Fruit fly (Drosophila melanogaster) whole organism, embryonic: ENCODE data around the gene miple2.
A peak's percentile ranks its signal among the peaks of the same experiment; 100 is the strongest.

Source experiments
- Antp ChIP-seq: fragments of 200-800 bp; sonication (Bioruptor generic); optimal IDR thresholded peaks from 3 replicates; lab custom pipeline; 2016; ENCODE audit warnings: missing biosample characterization, missing genetic modification characterization
- C15 ChIP-seq: fragments of 200-800 bp; sonication (Bioruptor generic); IDR thresholded peaks from 3 replicates; pipeline ENCODE4 v1.3.6; 2022; ENCODE audit warnings: missing biosample characterization, missing genetic modification characterization
- CG10147 ChIP-seq: fragments of 200-800 bp; sonication (Bioruptor generic); optimal IDR thresholded peaks from 2 replicates; lab custom pipeline; 2019; ENCODE audit warnings: missing biosample characterization, mild to moderate bottlenecking, missing genetic modification characterization, moderate library complexity
- CG10267 ChIP-seq: fragments of 200-800 bp; sonication (Bioruptor generic); optimal IDR thresholded peaks from 2 replicates; lab custom pipeline; 2018; ENCODE audit warnings: missing biosample characterization, mild to moderate bottlenecking, missing genetic modification characterization, moderate library complexity
- CG11247 ChIP-seq: fragments of 200-800 bp; sonication (Bioruptor generic); IDR thresholded peaks from 2 replicates; pipeline ENCODE4 v1.3.6; 2022; ENCODE audit warnings: missing biosample characterization, missing genetic modification characterization
- CG11560 ChIP-seq: fragments of 200-800 bp; sonication (Bioruptor generic); IDR thresholded peaks from 3 replicates; pipeline ENCODE4 v1.3.6; 2022; ENCODE audit warnings: missing biosample characterization, missing genetic modification characterization
- CG13894 ChIP-seq: fragments of 200-800 bp; sonication (Bioruptor generic); optimal IDR thresholded peaks from 3 replicates; lab custom pipeline; 2018; ENCODE audit warnings: missing biosample characterization, mild to moderate bottlenecking, missing genetic modification characterization, moderate library complexity
- CG17186 ChIP-seq: fragments of 200-800 bp; sonication (Bioruptor generic); optimal IDR thresholded peaks from 3 replicates; lab custom pipeline; 2017; ENCODE audit warnings: missing biosample characterization, missing genetic modification reagents, missing genetic modification characterization
- CG17802 ChIP-seq: fragments of 200-800 bp; sonication (Bioruptor generic); optimal IDR thresholded peaks from 2 replicates; lab custom pipeline; 2018; ENCODE audit warnings: missing biosample characterization, mild to moderate bottlenecking, missing genetic modification characterization, moderate library complexity
- CG18011 ChIP-seq: fragments of 200-800 bp; sonication (Bioruptor generic); optimal IDR thresholded peaks from 2 replicates; lab custom pipeline; 2017; ENCODE audit warnings: missing biosample characterization, missing genetic modification characterization, mild to moderate bottlenecking, moderate library complexity, missing genotype
- CG18476 ChIP-seq: fragments of 200-800 bp; sonication (Bioruptor generic); optimal IDR thresholded peaks from 2 replicates; lab custom pipeline; 2016; ENCODE audit warnings: missing biosample characterization, mild to moderate bottlenecking, missing genetic modification characterization
- CG2129 ChIP-seq: fragments of 200-800 bp; sonication (Bioruptor generic); IDR thresholded peaks from 2 replicates; pipeline ENCODE4 v1.3.6; 2022; ENCODE audit warnings: missing biosample characterization, missing genetic modification characterization; ENCODE audit not compliant: partially characterized antibody
- CG31441 ChIP-seq: fragments of 200-800 bp; sonication (Bioruptor generic); IDR thresholded peaks from 2 replicates; pipeline ENCODE4 v1.3.6; 2022; ENCODE audit warnings: missing biosample characterization, missing genetic modification characterization
- CG3407 ChIP-seq: fragments of 200-800 bp; sonication (Bioruptor generic); optimal IDR thresholded peaks from 2 replicates; lab custom pipeline; 2018; ENCODE audit warnings: missing biosample characterization, mild to moderate bottlenecking, missing genetic modification characterization
- CG34376 ChIP-seq: fragments of 200-800 bp; sonication (Bioruptor generic); optimal IDR thresholded peaks from 2 replicates; lab custom pipeline; 2018; ENCODE audit warnings: missing biosample characterization, mild to moderate bottlenecking, missing genetic modification characterization
- CG4328 ChIP-seq: fragments of 200-800 bp; sonication (Bioruptor generic); optimal IDR thresholded peaks from 3 replicates; lab custom pipeline; 2017; ENCODE audit warnings: missing biosample characterization, missing genetic modification reagents, missing genetic modification characterization
- CG6654 ChIP-seq: fragments of 200-800 bp; sonication (Bioruptor generic); optimal IDR thresholded peaks from 2 replicates; lab custom pipeline; 2017; ENCODE audit warnings: missing biosample characterization, mild to moderate bottlenecking, missing genetic modification characterization
- CG7745 ChIP-seq: fragments of 200-800 bp; sonication (Bioruptor generic); optimal IDR thresholded peaks from 2 replicates; lab custom pipeline; 2018; ENCODE audit warnings: missing biosample characterization, mild to moderate bottlenecking, missing genetic modification characterization, moderate library complexity
- D ChIP-seq, 2 experiments: fragments of 200-800 bp in 1 of 2; fragments of >200 bp in 1 of 2; sonication (Bioruptor generic) in 1 of 2; optimal IDR thresholded peaks; 2 replicates in 1 of 2; 3 replicates in 1 of 2; lab custom pipeline; 2017; ENCODE audit warnings: mild to moderate bottlenecking in 1 of 2, missing biosample characterization in 1 of 2, missing genetic modification characterization in 1 of 2, missing genetic modification reagents in 1 of 2
- Eip74EF ChIP-seq, 2 experiments: fragments of 200-800 bp in 1 of 2; fragments of >200 bp in 1 of 2; sonication (Bioruptor generic) in 1 of 2; optimal IDR thresholded peaks; 2 replicates each; lab custom pipeline; 2017 to 2019; ENCODE audit warnings: missing biosample characterization in 2 of 2, missing genetic modification characterization in 2 of 2, mild to moderate bottlenecking in 1 of 2, moderate library complexity in 1 of 2
- Neu2 ChIP-seq: fragments of 200-800 bp; sonication (Bioruptor generic); optimal IDR thresholded peaks from 3 replicates; lab custom pipeline; 2016; ENCODE audit warnings: missing biosample characterization, missing genetic modification characterization, borderline replicate concordance
- Nf-YB ChIP-seq: fragments of 200-800 bp; sonication (Bioruptor generic); optimal IDR thresholded peaks from 3 replicates; lab custom pipeline; 2019; ENCODE audit warnings: missing biosample characterization, mild to moderate bottlenecking, missing genetic modification characterization, moderate library complexity
- NfI ChIP-seq: fragments of 200-800 bp; sonication (Bioruptor generic); optimal IDR thresholded peaks from 3 replicates; lab custom pipeline; 2018; ENCODE audit warnings: missing biosample characterization, mild to moderate bottlenecking, missing genetic modification characterization, moderate library complexity
- Rfx ChIP-seq: fragments of 200-800 bp; sonication (Bioruptor generic); IDR thresholded peaks from 2 replicates; pipeline ENCODE4 v1.3.6; 2022; ENCODE audit warnings: missing biosample characterization, missing genetic modification characterization
- abd-A ChIP-seq: fragments of 200-800 bp; sonication (Bioruptor generic); optimal IDR thresholded peaks from 3 replicates; lab custom pipeline; 2019; ENCODE audit warnings: missing biosample characterization, mild to moderate bottlenecking, missing genetic modification characterization, moderate library complexity
- ara ChIP-seq: fragments of 200-800 bp; sonication (Bioruptor generic); IDR thresholded peaks from 2 replicates; pipeline ENCODE4 v1.3.6; 2022; ENCODE audit warnings: missing biosample characterization, missing genetic modification characterization
- chinmo ChIP-seq: fragments of 200-800 bp; sonication (Bioruptor generic); IDR thresholded peaks from 4 replicates; pipeline ENCODE4 v1.3.6; 2022; ENCODE audit warnings: missing biosample characterization, missing genetic modification characterization; ENCODE audit not compliant: partially characterized antibody
- crc ChIP-seq: fragments of 200-800 bp; sonication (Bioruptor generic); optimal IDR thresholded peaks from 2 replicates; lab custom pipeline; 2016; ENCODE audit warnings: missing biosample characterization, missing genetic modification characterization
- en ChIP-seq: fragments of 200-800 bp; sonication (Bioruptor generic); optimal IDR thresholded peaks from 2 replicates; lab custom pipeline; 2016; ENCODE audit warnings: missing biosample characterization, missing genetic modification characterization
- fu2 ChIP-seq: fragments of 200-800 bp; sonication (Bioruptor generic); optimal IDR thresholded peaks from 2 replicates; lab custom pipeline; 2016; ENCODE audit warnings: missing biosample characterization, missing genetic modification characterization
- gce ChIP-seq: fragments of 200-800 bp; sonication (Bioruptor generic); IDR thresholded peaks from 3 replicates; pipeline ENCODE4 v1.3.6; 2022; ENCODE audit warnings: missing biosample characterization, missing genetic modification characterization
- grn ChIP-seq: fragments of 200-800 bp; sonication (Bioruptor generic); optimal IDR thresholded peaks from 3 replicates; lab custom pipeline; 2017; ENCODE audit warnings: missing biosample characterization, missing genetic modification characterization
- gsb-n ChIP-seq: fragments of 200-800 bp; sonication (Bioruptor generic); optimal IDR thresholded peaks from 3 replicates; lab custom pipeline; 2018; ENCODE audit warnings: missing biosample characterization, mild to moderate bottlenecking, missing genetic modification characterization
- her ChIP-seq: fragments of 200-800 bp; sonication (Bioruptor generic); optimal IDR thresholded peaks from 2 replicates; lab custom pipeline; 2016; ENCODE audit warnings: missing biosample characterization, missing genetic modification characterization
- hkb ChIP-seq, 2 experiments: fragments of 200-800 bp in 1 of 2; fragments of >200 bp in 1 of 2; sonication (Bioruptor generic) in 1 of 2; IDR thresholded peaks in 1 of 2; optimal IDR thresholded peaks in 1 of 2; 2 replicates each; pipeline versions ENCODE4 v1.3.6 to Lab custom; 2017 to 2022; ENCODE audit warnings: missing biosample characterization in 1 of 2, missing genetic modification characterization in 1 of 2
- jing ChIP-seq: fragments of 200-800 bp; sonication (Bioruptor generic); optimal IDR thresholded peaks from 2 replicates; lab custom pipeline; 2018; ENCODE audit warnings: missing biosample characterization, mild to moderate bottlenecking, missing genetic modification characterization
- lola ChIP-seq, 3 experiments: fragments of >200 bp in 2 of 3; fragments of 200-800 bp in 1 of 3; sonication (Bioruptor generic) in 1 of 3; optimal IDR thresholded peaks; 2 replicates each; lab custom pipeline; 2017 to 2019; ENCODE audit warnings: missing biosample characterization in 3 of 3, missing genetic modification characterization in 3 of 3, mild to moderate bottlenecking in 1 of 3, moderate library complexity in 1 of 3
- maf-S ChIP-seq: fragments of 200-800 bp; sonication (Bioruptor generic); optimal IDR thresholded peaks from 2 replicates; lab custom pipeline; 2016; ENCODE audit warnings: missing biosample characterization, missing genetic modification characterization
- nerfin-1 ChIP-seq: fragments of 200-800 bp; sonication (Bioruptor generic); optimal IDR thresholded peaks from 3 replicates; lab custom pipeline; 2019; ENCODE audit warnings: missing biosample characterization, mild to moderate bottlenecking, missing genetic modification characterization, moderate library complexity
- otp ChIP-seq: fragments of 200-800 bp; sonication (Bioruptor generic); IDR thresholded peaks from 3 replicates; pipeline ENCODE4, ENCODE4 v1.3.6; 2022; ENCODE audit warnings: missing biosample characterization, missing genetic modification characterization
- ro ChIP-seq: fragments of 200-800 bp; sonication (Bioruptor generic); IDR thresholded peaks from 2 replicates; pipeline ENCODE4 v1.3.6; 2022; ENCODE audit warnings: missing biosample characterization, missing genetic modification characterization
- schlank ChIP-seq: fragments of 200-800 bp; sonication (Bioruptor generic); optimal IDR thresholded peaks from 2 replicates; lab custom pipeline; 2018; ENCODE audit warnings: missing biosample characterization, mild to moderate bottlenecking, missing genetic modification characterization
- seq ChIP-seq: fragments of 200-800 bp; sonication (Bioruptor generic); IDR thresholded peaks from 2 replicates; pipeline ENCODE4 v1.3.6; 2022; ENCODE audit warnings: missing biosample characterization, missing genetic modification characterization
- sisA ChIP-seq: fragments of 200-800 bp; sonication (Bioruptor generic); IDR thresholded peaks from 2 replicates; pipeline ENCODE4 v1.3.6; 2022; ENCODE audit warnings: missing biosample characterization, missing genetic modification characterization
- sob ChIP-seq: fragments of 200-800 bp; sonication (Bioruptor generic); IDR thresholded peaks from 2 replicates; pipeline ENCODE4 v1.3.6; 2022; ENCODE audit warnings: missing biosample characterization, missing genetic modification characterization
- tup ChIP-seq: fragments of 200-800 bp; sonication (Bioruptor generic); optimal IDR thresholded peaks from 2 replicates; lab custom pipeline; 2016; ENCODE audit warnings: missing biosample characterization, mild to moderate bottlenecking, missing genetic modification characterization, moderate library complexity
- twi ChIP-seq: fragments of 200-800 bp; optimal IDR thresholded peaks from 2 replicates; lab custom pipeline; 2019; ENCODE audit warnings: missing biosample characterization, mild to moderate bottlenecking, missing genetic modification characterization, moderate library complexity
- vvl ChIP-seq: fragments of 200-800 bp; sonication (Bioruptor generic); IDR thresholded peaks from 2 replicates; pipeline ENCODE4 v1.3.6; 2022; ENCODE audit warnings: missing biosample characterization, missing genetic modification characterization

miple2 gene

dm6 chr3L:246644-247199, 24.3 kb upstream of the miple2 start (continued):
- TF ChIP-seq sob (GFP tag; lab: Robert Waterston, UW): 0 out of 2 replicates have a peak, but pooled peaks have one; percentile 42
- peak; percentile 44 for TF ChIP-seq twi (tag; lab: Kevin White, UChicago)
- no peak for TF ChIP-seq lola (GFP tag; optimal IDR thresholded peaks at IDR 0.05; lab: Kevin White, UChicago)
- no peak for TF ChIP-seq ro (GFP tag; lab: Robert Waterston, UW)
- no peak for TF ChIP-seq maf-S (GFP tag; lab: Kevin White, UChicago)
- no peak; the same call in none of the 2 replicates for TF ChIP-seq CG11247 (GFP tag; lab: Robert Waterston, UW)
- 0 out of 4 replicates have a peak, but pooled peaks have one; percentile 42 for TF ChIP-seq chinmo (GFP tag; lab: Robert Waterston, UW)
- TF ChIP-seq CG10267: peak; percentile 64
- TF ChIP-seq CG2129 (GFP tag; lab: Robert Waterston, UW): no peak
- TF ChIP-seq schlank (tag; lab: Kevin White, UChicago): no peak
- TF ChIP-seq hkb (optimal IDR thresholded peaks at IDR 0.05; lab: Kevin White, UChicago): no peak
- TF ChIP-seq hkb (GFP tag; IDR thresholded peaks at IDR 0.05; lab: Robert Waterston, UW): peak; percentile 13; the same call in 1 of the 2 replicates
- no peak for TF ChIP-seq gsb-n
- no peak for TF ChIP-seq grn (GFP tag; lab: Kevin White, UChicago)
- TF ChIP-seq Eip74EF (GFP tag; optimal IDR thresholded peaks at IDR 0.05; lab: Kevin White, UChicago): no peak
- no peak for TF ChIP-seq crc (GFP tag; lab: Kevin White, UChicago)
- no peak for TF ChIP-seq CG18476 (GFP tag; lab: Kevin White, UChicago)
- no peak for TF ChIP-seq abd-A (tag; lab: Kevin White, UChicago)
- peak; percentile 98 for TF ChIP-seq Nf-YB (GFP tag; lab: Kevin White, UChicago)
- TF ChIP-seq CG11560: 0 out of 3 replicates have a peak, but pooled peaks have one; percentile 17
- no peak for TF ChIP-seq tup
- TF ChIP-seq CG13894 (tag; lab: Kevin White, UChicago): no peak
- peak; percentile 52 for TF ChIP-seq Antp
- TF ChIP-seq CG17186 (GFP tag; lab: Kevin White, UChicago): peak; percentile 67
- peak; percentile 42 for TF ChIP-seq CG17802
- no peak for TF ChIP-seq CG18011 (GFP tag; lab: Kevin White, UChicago)
- no peak for TF ChIP-seq NfI
- TF ChIP-seq CG4328: no peak
- no peak for TF ChIP-seq CG3407 (GFP tag; lab: Kevin White, UChicago)
- no peak for TF ChIP-seq Neu2 (GFP tag; lab: Kevin White, UChicago)
- TF ChIP-seq CG10147 (GFP tag; lab: Kevin White, UChicago): no peak
- TF ChIP-seq gce (GFP tag; lab: Robert Waterston, UW): 0 out of 3 replicates have a peak, but pooled peaks have one; percentile 52
- peak; percentile 36 for TF ChIP-seq en (GFP tag; lab: Kevin White, UChicago)
- TF ChIP-seq ara (GFP tag; lab: Robert Waterston, UW): no peak
- no peak for TF ChIP-seq CG31441 (GFP tag; lab: Robert Waterston, UW)
- TF ChIP-seq jing (GFP tag; lab: Kevin White, UChicago): no peak
- no peak for TF ChIP-seq sisA (GFP tag; lab: Robert Waterston, UW)
- TF ChIP-seq vvl (GFP tag; lab: Robert Waterston, UW): no peak
- peak; percentile 78; the same call in 1 of the 2 replicates for TF ChIP-seq Rfx (GFP tag; lab: Robert Waterston, UW)
- no peak for TF ChIP-seq CG7745 (tag; lab: Kevin White, UChicago)
- no peak for TF ChIP-seq otp (GFP tag; lab: Robert Waterston, UW)
- TF ChIP-seq CG6654: no peak
- no peak for TF ChIP-seq seq (GFP tag; lab: Robert Waterston, UW)
- peak; percentile 26 for TF ChIP-seq her (GFP tag; lab: Kevin White, UChicago)
- TF ChIP-seq D (optimal IDR thresholded peaks at IDR 0.05; lab: Kevin White, UChicago): no peak
- TF ChIP-seq D (GFP tag; optimal IDR thresholded peaks at IDR 0.05; lab: Kevin White, UChicago): no peak
- peak; percentile 52 for TF ChIP-seq CG34376 (GFP tag; lab: Kevin White, UChicago)
- peak; percentile 35 for TF ChIP-seq fu2 (GFP tag; lab: Kevin White, UChicago)
- no peak for TF ChIP-seq C15 (GFP tag; lab: Robert Waterston, UW)
- TF ChIP-seq nerfin-1 (tag; lab: Kevin White, UChicago): peak; percentile 15
